Fruit fly (Drosophila melanogaster): ENCODE measurements around the gene Nep6.
A peak's percentile ranks its signal among the peaks of the same experiment; 100 is the strongest.

The Nep6 gene

DNA sequence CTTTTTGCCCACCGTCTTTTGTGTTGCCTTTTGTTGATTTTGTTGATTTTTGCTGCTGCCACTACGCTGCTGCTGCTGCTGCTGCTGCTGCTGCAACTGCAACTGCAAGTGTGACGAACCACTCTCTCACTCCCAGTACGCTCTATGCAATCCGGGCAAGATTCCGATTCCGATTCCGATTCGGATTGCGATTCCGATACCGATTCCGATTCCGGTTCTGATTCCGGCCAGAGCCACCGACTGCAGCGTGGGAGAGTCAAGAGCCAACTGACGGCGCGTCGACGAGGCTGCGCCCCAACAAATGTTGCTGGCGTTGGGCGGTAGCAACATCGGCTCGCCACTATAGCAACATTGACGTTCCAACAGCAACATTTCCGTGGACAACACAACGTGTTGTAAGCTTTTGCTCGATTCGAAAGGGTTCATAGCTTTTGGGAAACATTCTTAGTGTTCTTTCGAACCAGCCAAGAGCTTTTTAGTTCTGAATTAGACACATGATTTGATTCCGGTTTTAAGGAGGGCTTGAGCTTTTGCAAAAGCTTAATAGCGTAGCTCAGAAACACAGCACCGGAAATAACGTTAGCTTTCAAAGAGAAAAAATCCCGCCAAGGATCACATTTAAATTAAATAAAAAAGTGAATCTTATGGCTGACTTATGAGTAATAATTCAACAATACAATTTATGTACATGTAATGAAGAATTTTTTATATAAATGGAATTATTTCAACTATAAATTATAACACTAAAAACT, 16.6 kb upstream of the Nep6 start, which contains the start of gene CG32647:
Gene CG32647 (minus strand): TSS at position 269 of the 752 bp plus-strand sequence.
- TF ChIP-seq fd59A (GFP tag; optimal IDR thresholded peaks at IDR 0.05): no peak
- TF ChIP-seq Hr38 (GFP tag; optimal IDR thresholded peaks at IDR 0.05): no peak
- TF ChIP-seq CG3032 (tag; optimal IDR thresholded peaks at IDR 0.05): no peak
- no peak for TF ChIP-seq acj6 (GFP tag; optimal IDR thresholded peaks at IDR 0.05)
- no peak for TF ChIP-seq fkh (GFP tag; optimal IDR thresholded peaks at IDR 0.05)
- TF ChIP-seq lz (GFP tag; optimal IDR thresholded peaks at IDR 0.05): no peak
- peak; percentile 54 for TF ChIP-seq svp (GFP tag)
- TF ChIP-seq Smox (GFP tag; optimal IDR thresholded peaks at IDR 0.05): no peak
- TF ChIP-seq CG31627 (GFP tag; optimal IDR thresholded peaks at IDR 0.05): no peak
- no peak for TF ChIP-seq Sox14 (GFP tag; optimal IDR thresholded peaks at IDR 0.05)
- TF ChIP-seq net (GFP tag; optimal IDR thresholded peaks at IDR 0.05): no peak
- no peak for TF ChIP-seq CG9139 (GFP tag; optimal IDR thresholded peaks at IDR 0.05)
- TF ChIP-seq CG3919 (GFP tag; optimal IDR thresholded peaks at IDR 0.05): no peak
- TF ChIP-seq fd85E (GFP tag; optimal IDR thresholded peaks at IDR 0.05): no peak
- TF ChIP-seq Eip78C (GFP tag): peak; percentile 65

DNA sequence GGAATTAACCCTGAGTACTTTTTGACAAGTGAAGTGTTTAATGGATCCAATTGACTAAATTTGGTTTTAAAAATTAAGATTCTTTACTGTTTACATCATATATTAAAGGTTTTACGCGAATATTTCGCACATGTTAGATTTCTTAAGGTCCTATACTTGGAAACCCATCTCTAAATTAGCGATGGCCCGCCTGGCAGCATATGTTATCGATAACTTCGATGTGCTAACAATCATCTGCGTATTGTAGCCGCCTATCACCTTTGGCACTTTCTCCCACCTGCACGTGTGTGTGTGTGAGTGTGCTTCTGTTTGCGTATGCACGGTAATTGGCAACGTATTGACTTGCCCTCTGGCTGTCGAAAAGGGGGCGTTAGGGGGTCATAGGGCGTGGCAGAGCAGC, 20.1 kb downstream of the Nep6 start:
- TF ChIP-seq CG6276 (GFP tag; optimal IDR thresholded peaks at IDR 0.05) (no peak), Eip93F (GFP tag; optimal IDR thresholded peaks at IDR 0.05) (no peak), CG11294 (GFP tag; IDR thresholded peaks at IDR 0.05) (no peak), net (GFP tag; optimal IDR thresholded peaks at IDR 0.05) (no peak), Eip78C (GFP tag) (no peak), acj6 (GFP tag; optimal IDR thresholded peaks at IDR 0.05) (no peak), CG16779 (tag; optimal IDR thresholded peaks at IDR 0.05) (no peak), dsx (GFP tag; optimal IDR thresholded peaks at IDR 0.05; ENCODE audit: poor library complexity, severe bottlenecking) (no peak), topi (GFP tag; optimal IDR thresholded peaks at IDR 0.05) (no peak), Sox15 (GFP tag; optimal IDR thresholded peaks at IDR 0.05) (no peak), vri (GFP tag; optimal IDR thresholded peaks at IDR 0.05) (no peak), Hr38 (GFP tag; optimal IDR thresholded peaks at IDR 0.05) (no peak), CG11902 (GFP tag; optimal IDR thresholded peaks at IDR 0.05) (no peak), CG6792 (GFP tag; optimal IDR thresholded peaks at IDR 0.05) (no peak), CG8319 (GFP tag; optimal IDR thresholded peaks at IDR 0.05) (no peak), eg (GFP tag; IDR thresholded peaks at IDR 0.05) (no peak), Ets96B (tag; optimal IDR thresholded peaks at IDR 0.05) (no peak), Sox14 (GFP tag; optimal IDR thresholded peaks at IDR 0.05) (no peak), CG8119 (GFP tag; IDR thresholded peaks at IDR 0.05) (no peak), salr (GFP tag; optimal IDR thresholded peaks at IDR 0.05) (no peak)

DNA sequence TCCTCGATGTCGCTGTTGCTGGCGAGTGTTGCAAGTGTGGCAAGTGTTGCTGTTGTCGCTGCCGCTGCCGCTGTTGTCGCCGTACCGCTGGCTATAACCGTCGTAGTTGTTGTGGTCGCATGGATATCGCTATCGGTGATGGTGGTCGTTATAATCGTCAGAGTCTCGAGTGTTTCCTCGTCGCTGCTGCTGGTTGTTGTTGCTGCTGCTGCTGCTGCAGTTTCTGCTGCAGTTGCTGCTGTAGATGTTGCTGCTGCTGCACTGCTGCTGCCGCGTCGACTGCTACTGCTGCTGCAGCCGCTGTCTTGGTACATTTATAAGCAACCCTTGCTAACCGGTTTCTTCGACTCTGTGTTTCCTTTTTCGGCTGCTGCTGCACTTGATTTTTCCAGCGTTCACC, 29.9 kb downstream of the Nep6 start:
- TF ChIP-seq Ets21C (GFP tag; optimal IDR thresholded peaks at IDR 0.05) (no peak), cyc (GFP tag; optimal IDR thresholded peaks at IDR 0.05) (no peak), CG6792 (GFP tag; optimal IDR thresholded peaks at IDR 0.05) (no peak), CG9139 (GFP tag; optimal IDR thresholded peaks at IDR 0.05) (no peak), Ets96B (tag; optimal IDR thresholded peaks at IDR 0.05) (no peak), CG6808 (GFP tag; optimal IDR thresholded peaks at IDR 0.05) (no peak), CG6854 (GFP tag; optimal IDR thresholded peaks at IDR 0.05) (no peak), Eip78C (GFP tag) (no peak), Blimp-1 (GFP tag; optimal IDR thresholded peaks at IDR 0.05) (no peak), Smox (GFP tag; optimal IDR thresholded peaks at IDR 0.05) (no peak), fkh (GFP tag; optimal IDR thresholded peaks at IDR 0.05) (no peak), acj6 (GFP tag; optimal IDR thresholded peaks at IDR 0.05) (no peak), Lpt (GFP tag; optimal IDR thresholded peaks at IDR 0.05) (no peak), CG7368 (GFP tag; optimal IDR thresholded peaks at IDR 0.05) (no peak), pdm3 (GFP tag; optimal IDR thresholded peaks at IDR 0.05) (no peak), fd59A (GFP tag; optimal IDR thresholded peaks at IDR 0.05) (no peak), eg (GFP tag; IDR thresholded peaks at IDR 0.05) (no peak), CG31627 (GFP tag; optimal IDR thresholded peaks at IDR 0.05) (no peak)

All from whole organism, prepupa.